Worm (Caenorhabditis elegans) whole organism, young adult: Measurements from ENCODE around the gene gfat-2.

Experiments
- C06A6.2 ChIP-seq: fragments of 200-800 bp; sonication (Bioruptor generic); conservative IDR thresholded peaks from 2 replicates; pipeline ENCODE4 v1.3.6; 2022; ENCODE audit warnings: missing genetic modification characterization, missing compliant biosample characterization
- F57C9.4 ChIP-seq: sonication (generic microtip); optimal IDR thresholded peaks from 2 replicates; lab custom pipeline; 2017; ENCODE audit warnings: mild to moderate bottlenecking, missing genetic modification characterization, missing compliant biosample characterization
- ama-1 ChIP-seq, 3 experiments: fragments of 150-350 bp in 1 of 3; sonication (generic microtip) in 2 of 3; optimal IDR thresholded peaks; 2 replicates each; lab custom pipeline; 2014 to 2018; ENCODE audit warnings: missing biosample characterization in 2 of 3, missing genetic modification characterization in 2 of 3, missing genetic modification reagents in 2 of 3
- die-1 ChIP-seq: sonication (generic microtip); optimal IDR thresholded peaks from 2 replicates; lab custom pipeline; 2016; ENCODE audit warnings: missing genotype, mild to moderate bottlenecking, missing genetic modification characterization, missing compliant biosample characterization
- dpl-1 ChIP-seq: fragments of 150-350 bp; optimal IDR thresholded peaks from 2 replicates; lab custom pipeline; 2014; ENCODE audit warnings: missing biosample characterization, missing genetic modification reagents, missing genetic modification characterization
- him-1 ChIP-seq: sonication (generic microtip); optimal IDR thresholded peaks from 2 replicates; lab custom pipeline; 2016; ENCODE audit warnings: missing genotype, missing genetic modification reagents, missing genetic modification characterization, missing compliant biosample characterization
- let-607 ChIP-seq, 2 experiments: fragments of 200-800 bp in 1 of 2; sonication (Bioruptor generic) in 1 of 2; sonication (generic microtip) in 1 of 2; optimal IDR thresholded peaks; 2 replicates each; lab custom pipeline; 2016 to 2018; ENCODE audit warnings: mild to moderate bottlenecking in 2 of 2, missing compliant biosample characterization in 2 of 2, missing genetic modification characterization in 2 of 2, moderate library complexity in 2 of 2, missing genotype in 1 of 2
- rec-8 ChIP-seq, 2 experiments: sonication (generic microtip); optimal IDR thresholded peaks; 2 replicates each; lab custom pipeline; 2016; ENCODE audit warnings: mild to moderate bottlenecking in 2 of 2, missing genetic modification characterization in 2 of 2, missing genetic modification reagents in 2 of 2, missing genotype in 2 of 2, missing biosample characterization in 1 of 2, missing compliant biosample characterization in 1 of 2, moderate library complexity in 1 of 2
- tlf-1 ChIP-seq: fragments of 200-800 bp; sonication (Bioruptor generic); optimal IDR thresholded peaks from 2 replicates; lab custom pipeline; 2018; ENCODE audit warnings: mild to moderate bottlenecking, missing genetic modification characterization, missing compliant biosample characterization
- ztf-18 ChIP-seq: sonication (generic microtip); optimal IDR thresholded peaks from 2 replicates; lab custom pipeline; 2016; ENCODE audit warnings: missing genotype, mild to moderate bottlenecking, missing genetic modification characterization, missing compliant biosample characterization
- ztf-25 ChIP-seq: fragments of 200-800 bp; sonication (Bioruptor generic); IDR thresholded peaks from 2 replicates; pipeline ENCODE4 v1.3.6; 2022; ENCODE audit warnings: missing genetic modification reagents, missing genetic modification characterization, missing compliant biosample characterization
- ztf-6 ChIP-seq: fragments of 200-800 bp; sonication (Bioruptor generic); IDR thresholded peaks from 2 replicates; pipeline ENCODE4 v1.3.6; 2022; ENCODE audit warnings: missing genetic modification reagents, missing genetic modification characterization, missing compliant biosample characterization

- TF ChIP-seq die-1 (tag; lab: Kevin White, UChicago), result no peak
- no peak for TF ChIP-seq ama-1 (optimal IDR thresholded peaks at IDR 0.05; lab: Kevin White, UChicago)
- TF ChIP-seq ama-1 (GFP tag; optimal IDR thresholded peaks at IDR 0.05; lab: Kevin White, UChicago), result no peak
- TF ChIP-seq ztf-25 (GFP tag; lab: Robert Waterston, UW), result no peak
- TF ChIP-seq let-607 (tag; optimal IDR thresholded peaks at IDR 0.05; lab: Kevin White, UChicago), result no peak
- no peak for TF ChIP-seq C06A6.2 (GFP tag; lab: Robert Waterston, UW)
- TF ChIP-seq tlf-1 (GFP tag; lab: Kevin White, UChicago), result no peak
- TF ChIP-seq dpl-1 (GFP tag; lab: Kevin White, UChicago), result no peak
- no peak for TF ChIP-seq rec-8 (tag; optimal IDR thresholded peaks at IDR 0.05; lab: Kevin White, UChicago)
- no peak for TF ChIP-seq ztf-18 (tag; lab: Kevin White, UChicago)
- TF ChIP-seq ztf-6 (GFP tag; lab: Robert Waterston, UW), result no peak
- no peak for TF ChIP-seq him-1 (tag; lab: Kevin White, UChicago)
- no peak for TF ChIP-seq F57C9.4 (tag; lab: Kevin White, UChicago)
Measured at ce11 chrIV:11458700-11459263, 48.8 kb downstream of the gfat-2 start.
